Fruit fly (Drosophila melanogaster) whole organism, embryonic: ENCODE data around the gene CG43121.
A peak's percentile ranks its signal among the peaks of the same experiment; 100 is the strongest.

Experiments
- CG11085 ChIP-seq: fragments of 200-800 bp; sonication (Bioruptor generic); IDR thresholded peaks from 2 replicates; pipeline ENCODE4 v1.3.6; 2022; ENCODE audit warnings: missing biosample characterization, missing genetic modification characterization
- CG11247 ChIP-seq: fragments of 200-800 bp; sonication (Bioruptor generic); IDR thresholded peaks from 2 replicates; pipeline ENCODE4 v1.3.6; 2022; ENCODE audit warnings: missing biosample characterization, missing genetic modification characterization
- CG11456 ChIP-seq: fragments of 200-800 bp; sonication (Bioruptor generic); IDR thresholded peaks from 3 replicates; pipeline ENCODE4 v1.3.6; 2022; ENCODE audit warnings: missing biosample characterization, missing genetic modification characterization
- CG11695 ChIP-seq: fragments of 200-800 bp; sonication (Bioruptor generic); IDR thresholded peaks from 3 replicates; pipeline ENCODE4 v1.3.6; 2022; ENCODE audit warnings: missing biosample characterization, missing genetic modification characterization
- CG12155 ChIP-seq: fragments of 200-800 bp; sonication (Bioruptor generic); optimal IDR thresholded peaks from 3 replicates; lab custom pipeline; 2016; ENCODE audit warnings: missing biosample characterization, missing genetic modification characterization
- CG13775 ChIP-seq: fragments of 200-800 bp; sonication (Bioruptor generic); optimal IDR thresholded peaks from 3 replicates; lab custom pipeline; 2017; ENCODE audit warnings: missing biosample characterization, mild to moderate bottlenecking, missing genetic modification characterization
- CG14667 ChIP-seq: fragments of 200-800 bp; sonication (Bioruptor generic); IDR thresholded peaks from 2 replicates; pipeline ENCODE4 v1.3.6; 2022; ENCODE audit warnings: missing biosample characterization, missing genetic modification characterization
- CG15011 ChIP-seq: fragments of 200-800 bp; sonication (Bioruptor generic); optimal IDR thresholded peaks from 3 replicates; lab custom pipeline; 2018; ENCODE audit warnings: missing biosample characterization, mild to moderate bottlenecking, missing genetic modification characterization
- CG15601 ChIP-seq: fragments of 200-800 bp; sonication (Bioruptor generic); optimal IDR thresholded peaks from 3 replicates; lab custom pipeline; 2019; ENCODE audit warnings: missing biosample characterization, mild to moderate bottlenecking, missing genetic modification characterization, moderate library complexity
- CG1602 ChIP-seq: fragments of 200-800 bp; sonication (Bioruptor generic); optimal IDR thresholded peaks from 3 replicates; lab custom pipeline; 2016; ENCODE audit warnings: missing biosample characterization, missing genetic modification characterization
- CG17385 ChIP-seq: fragments of 200-800 bp; sonication (Bioruptor generic); optimal IDR thresholded peaks from 3 replicates; lab custom pipeline; 2018; ENCODE audit warnings: missing biosample characterization, mild to moderate bottlenecking, missing genetic modification characterization
- CG17568 ChIP-seq: fragments of 200-800 bp; sonication (Bioruptor generic); optimal IDR thresholded peaks from 2 replicates; lab custom pipeline; 2018; ENCODE audit warnings: missing biosample characterization, mild to moderate bottlenecking, missing genetic modification characterization, moderate library complexity
- CG32767 ChIP-seq: fragments of 200-800 bp; sonication (Bioruptor generic); IDR thresholded peaks from 2 replicates; pipeline ENCODE4 v1.3.6; 2022; ENCODE audit warnings: missing biosample characterization, missing genetic modification characterization
- CG3995 ChIP-seq: fragments of 200-800 bp; sonication (Bioruptor generic); optimal IDR thresholded peaks from 3 replicates; lab custom pipeline; 2016; ENCODE audit warnings: missing biosample characterization, missing genetic modification characterization
- CG4617 ChIP-seq: fragments of 200-800 bp; sonication (Bioruptor generic); optimal IDR thresholded peaks from 3 replicates; lab custom pipeline; 2016; ENCODE audit warnings: missing biosample characterization, missing genetic modification characterization, borderline replicate concordance
- CG4707 ChIP-seq: fragments of 200-800 bp; sonication (Bioruptor generic); optimal IDR thresholded peaks from 2 replicates; lab custom pipeline; 2018; ENCODE audit warnings: missing biosample characterization, mild to moderate bottlenecking, missing genetic modification characterization, moderate library complexity
- CG5953 ChIP-seq: fragments of 200-800 bp; sonication (Bioruptor generic); IDR thresholded peaks from 2 replicates; pipeline ENCODE4 v1.3.6; 2022; ENCODE audit warnings: missing biosample characterization, missing genetic modification characterization
- CG7745 ChIP-seq: fragments of 200-800 bp; sonication (Bioruptor generic); optimal IDR thresholded peaks from 2 replicates; lab custom pipeline; 2018; ENCODE audit warnings: missing biosample characterization, mild to moderate bottlenecking, missing genetic modification characterization, moderate library complexity
- CG7786 ChIP-seq: fragments of 200-800 bp; sonication (Bioruptor generic); optimal IDR thresholded peaks from 2 replicates; lab custom pipeline; 2016; ENCODE audit warnings: missing biosample characterization, missing genetic modification characterization
- CG9727 ChIP-seq: fragments of 200-800 bp; sonication (Bioruptor generic); optimal IDR thresholded peaks from 3 replicates; lab custom pipeline; 2017; ENCODE audit warnings: missing biosample characterization, mild to moderate bottlenecking, missing genetic modification characterization
- Dll ChIP-seq: fragments of 200-800 bp; sonication (Bioruptor generic); IDR thresholded peaks from 4 replicates; pipeline ENCODE4 v1.3.6; 2022; ENCODE audit warnings: missing biosample characterization, missing genetic modification characterization; ENCODE audit not compliant: partially characterized antibody
- H2.0 ChIP-seq: fragments of 200-800 bp; sonication (Bioruptor generic); IDR thresholded peaks from 2 replicates; pipeline ENCODE4 v1.3.6; 2022; ENCODE audit warnings: missing biosample characterization, missing genetic modification characterization
- HmgD ChIP-seq: fragments of 200-800 bp; sonication (Bioruptor generic); optimal IDR thresholded peaks from 3 replicates; lab custom pipeline; 2016; ENCODE audit warnings: missing biosample characterization, missing genetic modification characterization
- HmgZ ChIP-seq: fragments of 200-800 bp; sonication (Bioruptor generic); optimal IDR thresholded peaks from 2 replicates; lab custom pipeline; 2018; ENCODE audit warnings: missing biosample characterization, mild to moderate bottlenecking, missing genetic modification characterization
- Lhr ChIP-seq: fragments of 200-800 bp; sonication (Bioruptor generic); optimal IDR thresholded peaks from 3 replicates; lab custom pipeline; 2017; ENCODE audit warnings: mild to moderate bottlenecking, missing biosample characterization, missing genetic modification reagents, missing genetic modification characterization
- Mad ChIP-seq: fragments of 200-800 bp; sonication (Bioruptor generic); optimal IDR thresholded peaks from 2 replicates; lab custom pipeline; 2016; ENCODE audit warnings: missing biosample characterization, missing genetic modification characterization
- Meics ChIP-seq: fragments of 200-800 bp; sonication (Bioruptor generic); optimal IDR thresholded peaks from 2 replicates; lab custom pipeline; 2017; ENCODE audit warnings: missing biosample characterization, mild to moderate bottlenecking, missing genetic modification characterization
- NK7.1 ChIP-seq: fragments of 200-800 bp; sonication (Bioruptor generic); optimal IDR thresholded peaks from 3 replicates; lab custom pipeline; 2016; ENCODE audit warnings: missing biosample characterization, missing genetic modification characterization
- Ptx1 ChIP-seq: fragments of 200-800 bp; sonication (Bioruptor generic); IDR thresholded peaks from 2 replicates; pipeline ENCODE4 v1.3.6; 2022; ENCODE audit warnings: missing biosample characterization, missing genetic modification characterization
- Ssrp ChIP-seq: fragments of 200-800 bp; sonication (Bioruptor generic); optimal IDR thresholded peaks from 2 replicates; lab custom pipeline; 2018; ENCODE audit warnings: missing biosample characterization, mild to moderate bottlenecking, missing genetic modification characterization, moderate library complexity
- Stat92E ChIP-seq, 3 experiments: fragments of >200 bp in 2 of 3; fragments of 200-800 bp in 1 of 3; sonication (Bioruptor generic) in 1 of 3; optimal IDR thresholded peaks; 2 replicates each; lab custom pipeline; 2017 to 2019; ENCODE audit warnings: missing biosample characterization in 3 of 3, missing genetic modification characterization in 3 of 3, mild to moderate bottlenecking in 1 of 3, moderate library complexity in 1 of 3
- az2 ChIP-seq: fragments of 200-800 bp; sonication (Bioruptor generic); optimal IDR thresholded peaks from 3 replicates; lab custom pipeline; 2016; ENCODE audit warnings: missing biosample characterization, missing genetic modification characterization
- cato ChIP-seq: fragments of 200-800 bp; sonication (Bioruptor generic); optimal IDR thresholded peaks from 2 replicates; lab custom pipeline; 2016; ENCODE audit warnings: missing biosample characterization, missing genetic modification characterization, borderline replicate concordance
- caup ChIP-seq: fragments of 200-800 bp; sonication (Bioruptor generic); optimal IDR thresholded peaks from 3 replicates; lab custom pipeline; 2017; ENCODE audit warnings: missing biosample characterization, mild to moderate bottlenecking, missing genetic modification characterization, moderate library complexity; ENCODE audit not compliant: severe bottlenecking
- danr ChIP-seq: fragments of 200-800 bp; sonication (Bioruptor generic); IDR thresholded peaks from 2 replicates; pipeline ENCODE4 v1.3.6; 2022; ENCODE audit warnings: missing biosample characterization, missing genetic modification characterization
- dimm ChIP-seq: fragments of 200-800 bp; sonication (Bioruptor generic); IDR thresholded peaks from 2 replicates; pipeline ENCODE4 v1.3.6; 2022; ENCODE audit warnings: missing biosample characterization, missing genetic modification characterization
- ewg ChIP-seq: fragments of 200-800 bp; sonication (Bioruptor generic); optimal IDR thresholded peaks from 3 replicates; lab custom pipeline; 2017; ENCODE audit warnings: mild to moderate bottlenecking, missing biosample characterization, missing genetic modification reagents, missing genetic modification characterization
- gce ChIP-seq: fragments of 200-800 bp; sonication (Bioruptor generic); IDR thresholded peaks from 3 replicates; pipeline ENCODE4 v1.3.6; 2022; ENCODE audit warnings: missing biosample characterization, missing genetic modification characterization
- ham ChIP-seq: fragments of 200-800 bp; sonication (Bioruptor generic); IDR thresholded peaks from 2 replicates; pipeline ENCODE4 v1.3.6; 2022; ENCODE audit warnings: missing biosample characterization, missing genetic modification characterization
- ken ChIP-seq: fragments of 200-800 bp; sonication (Bioruptor generic); IDR thresholded peaks from 3 replicates; pipeline ENCODE4 v1.3.6; 2022; ENCODE audit warnings: missing biosample characterization, missing genetic modification characterization
- lab ChIP-seq: fragments of 200-800 bp; sonication (Bioruptor generic); optimal IDR thresholded peaks from 3 replicates; lab custom pipeline; 2017; ENCODE audit warnings: missing biosample characterization, missing genetic modification characterization, mild to moderate bottlenecking, moderate library complexity, missing genetic modification reagents
- lola ChIP-seq, 3 experiments: fragments of >200 bp in 2 of 3; fragments of 200-800 bp in 1 of 3; sonication (Bioruptor generic) in 1 of 3; optimal IDR thresholded peaks; 2 replicates each; lab custom pipeline; 2017 to 2019; ENCODE audit warnings: missing biosample characterization in 3 of 3, missing genetic modification characterization in 3 of 3, mild to moderate bottlenecking in 1 of 3, moderate library complexity in 1 of 3
- maf-S ChIP-seq: fragments of 200-800 bp; sonication (Bioruptor generic); optimal IDR thresholded peaks from 2 replicates; lab custom pipeline; 2016; ENCODE audit warnings: missing biosample characterization, missing genetic modification characterization
- nmo ChIP-seq: fragments of 200-800 bp; sonication (Bioruptor generic); optimal IDR thresholded peaks from 2 replicates; lab custom pipeline; 2018; ENCODE audit warnings: missing biosample characterization, mild to moderate bottlenecking, missing genetic modification characterization, moderate library complexity
- onecut ChIP-seq: fragments of 200-800 bp; sonication (Bioruptor generic); IDR thresholded peaks from 2 replicates; pipeline ENCODE4 v1.3.6; 2022; ENCODE audit warnings: missing biosample characterization, missing genetic modification characterization
- sens-2 ChIP-seq: fragments of 200-800 bp; sonication (Bioruptor generic); IDR thresholded peaks from 2 replicates; pipeline ENCODE4 v1.3.6; 2022; ENCODE audit warnings: missing biosample characterization, missing genetic modification characterization
- stwl ChIP-seq: fragments of 200-800 bp; sonication (Bioruptor generic); optimal IDR thresholded peaks from 3 replicates; lab custom pipeline; 2018; ENCODE audit warnings: missing biosample characterization, mild to moderate bottlenecking, missing genetic modification characterization, moderate library complexity
- twi ChIP-seq: fragments of 200-800 bp; optimal IDR thresholded peaks from 2 replicates; lab custom pipeline; 2019; ENCODE audit warnings: missing biosample characterization, mild to moderate bottlenecking, missing genetic modification characterization, moderate library complexity

The CG43121 gene

DNA sequence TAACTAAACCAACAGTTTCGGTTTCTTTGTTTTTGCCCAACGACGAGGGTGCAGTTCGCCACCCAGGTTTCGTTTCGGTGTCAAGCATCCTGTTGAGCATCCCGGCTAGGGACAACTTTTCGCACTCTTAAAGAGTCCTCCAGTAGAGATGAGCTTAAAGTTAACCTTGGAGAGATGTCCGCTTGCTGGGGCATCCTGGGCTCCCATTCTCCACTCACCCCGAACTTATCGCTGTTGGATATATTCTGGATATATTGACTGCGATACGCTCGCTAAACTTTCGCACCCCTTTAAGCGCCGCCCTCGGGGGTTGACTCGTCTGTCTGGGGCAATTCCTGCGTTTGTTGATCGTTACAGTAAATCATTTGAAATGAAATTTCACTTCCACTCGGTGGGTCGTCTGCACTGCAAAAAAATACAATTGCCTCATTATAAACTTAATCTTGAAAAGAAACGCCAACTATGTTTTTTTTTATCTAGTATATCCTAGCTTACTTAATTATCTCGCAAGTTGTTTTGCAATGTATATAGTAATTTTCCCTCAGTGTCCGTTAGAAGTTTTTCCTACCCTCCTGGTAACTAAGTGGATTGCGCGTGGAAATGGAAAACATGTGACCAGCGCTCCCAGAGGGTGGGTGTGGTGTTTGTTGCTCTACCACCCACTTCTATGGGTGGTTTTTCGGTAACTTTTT is 10.5 kb downstream of the CG43121 start (continued):
- TF ChIP-seq NK7.1 (GFP tag; lab: Kevin White, UChicago) (peak; percentile 76), ham (GFP tag; lab: Robert Waterston, UW) (no peak), ewg (GFP tag; lab: Kevin White, UChicago) (peak; percentile 78), HmgD (GFP tag; lab: Kevin White, UChicago) (no peak), CG17385 (GFP tag; lab: Kevin White, UChicago) (peak; percentile 76), CG5953 (GFP tag; lab: Robert Waterston, UW) (peak; percentile 64; the same call in 1 of the 2 replicates), Meics (GFP tag; lab: Kevin White, UChicago) (peak; percentile 83), dimm (peak; percentile 64), Dll (no peak), ken (GFP tag; lab: Robert Waterston, UW) (peak; percentile 74; the same call in 2 of the 3 replicates), twi (tag; lab: Kevin White, UChicago) (peak; percentile 32), stwl (tag; lab: Kevin White, UChicago) (no peak), Ssrp (peak; percentile 70), CG12155 (GFP tag; lab: Kevin White, UChicago) (peak; percentile 51), nmo (peak; percentile 78), CG15011 (GFP tag; lab: Kevin White, UChicago) (peak; percentile 50), CG7786 (peak; percentile 79), CG4707 (GFP tag; lab: Kevin White, UChicago) (peak; percentile 26), CG11085 (peak; percentile 71; the same call in 1 of the 2 replicates), CG9727 (peak; percentile 69), caup (GFP tag; lab: Kevin White, UChicago) (peak; percentile 76), az2 (GFP tag; lab: Kevin White, UChicago) (peak; percentile 80), HmgZ (tag; lab: Kevin White, UChicago) (peak; percentile 76), CG1602 (GFP tag; lab: Kevin White, UChicago) (peak; percentile 69), CG7745 (tag; lab: Kevin White, UChicago) (peak; percentile 55), CG3995 (GFP tag; lab: Kevin White, UChicago) (no peak), Mad (GFP tag; lab: Kevin White, UChicago) (peak; percentile 62), lab (peak; percentile 66), CG11456 (GFP tag; lab: Robert Waterston, UW) (peak; percentile 79; the same call in 2 of the 3 replicates), sens-2 (GFP tag; lab: Robert Waterston, UW) (peak; percentile 56; the same call in 1 of the 2 replicates), CG11247 (GFP tag; lab: Robert Waterston, UW) (peak; percentile 82), Stat92E (GFP tag; optimal IDR thresholded peaks at IDR 0.05; lab: Kevin White, UChicago) (no peak), CG4617 (GFP tag; lab: Kevin White, UChicago) (no peak), CG32767 (GFP tag; lab: Robert Waterston, UW) (peak; percentile 75; the same call in 1 of the 2 replicates), Ptx1 (GFP tag; lab: Robert Waterston, UW) (peak; percentile 88), onecut (GFP tag; lab: Robert Waterston, UW) (peak; percentile 75), Lhr (GFP tag; lab: Kevin White, UChicago) (peak; percentile 38), CG15601 (peak; percentile 79), danr (GFP tag; lab: Robert Waterston, UW) (peak; percentile 71; the same call in 1 of the 2 replicates), CG14667 (peak; percentile 63), maf-S (GFP tag; lab: Kevin White, UChicago) (peak; percentile 66), cato (peak; percentile 45), lola (GFP tag; optimal IDR thresholded peaks at IDR 0.05; lab: Kevin White, UChicago) (peak in 1 of 3 experiments; percentile 70), CG13775 (peak; percentile 61), CG11695 (GFP tag; lab: Robert Waterston, UW) (peak; percentile 88), H2.0 (GFP tag; lab: Robert Waterston, UW) (peak; percentile 82), CG17568 (peak; percentile 65), gce (GFP tag; lab: Robert Waterston, UW) (peak; percentile 87)
